Worm (Caenorhabditis elegans) whole organism, L2 larva: ENCODE data around the gene F17A2.16.
"Not testable (repeated sequence)": the region's sequence is repeated elsewhere in the genome, so short reads cannot be mapped to it uniquely, and the experiment has no call there.

Source experiments
- F13H6.1 ChIP-seq: sonication (generic microtip); optimal IDR thresholded peaks from 2 replicates; lab custom pipeline; 2016; ENCODE audit warnings: missing genetic modification characterization, missing compliant biosample characterization
- R02D3.7 ChIP-seq: fragments of 150-350 bp; optimal IDR thresholded peaks from 2 replicates; lab custom pipeline; 2014; ENCODE audit warnings: missing biosample characterization, missing genetic modification characterization
- Y55F3AM.14 ChIP-seq: fragments of 200-800 bp; sonication (Bioruptor generic); optimal IDR thresholded peaks from 2 replicates; lab custom pipeline; 2018; ENCODE audit warnings: mild to moderate bottlenecking, missing genetic modification characterization, missing compliant biosample characterization
- ZK546.5 ChIP-seq: sonication (generic microtip); optimal IDR thresholded peaks from 2 replicates; lab custom pipeline; 2017; ENCODE audit warnings: missing biosample characterization, missing genetic modification characterization
- alr-1 ChIP-seq: fragments of 150-350 bp; optimal IDR thresholded peaks from 2 replicates; lab custom pipeline; 2014; ENCODE audit warnings: missing biosample characterization, missing genetic modification characterization
- aly-2 ChIP-seq: fragments of 150-350 bp; optimal IDR thresholded peaks from 2 replicates; lab custom pipeline; 2014; ENCODE audit warnings: missing biosample characterization, missing genetic modification characterization
- ama-1 ChIP-seq: fragments of 150-350 bp; optimal IDR thresholded peaks from 2 replicates; lab custom pipeline; 2018; ENCODE audit warnings: inconsistent platforms
- ceh-16 ChIP-seq: fragments of 150-350 bp; optimal IDR thresholded peaks from 2 replicates; lab custom pipeline; 2014; ENCODE audit warnings: missing biosample characterization, missing genetic modification characterization
- crh-2 ChIP-seq: sonication (generic microtip); optimal IDR thresholded peaks from 2 replicates; lab custom pipeline; 2017; ENCODE audit warnings: missing biosample characterization, missing genetic modification characterization
- dmd-4 ChIP-seq: sonication (generic microtip); optimal IDR thresholded peaks from 2 replicates; lab custom pipeline; 2017; ENCODE audit warnings: missing biosample characterization, missing genetic modification characterization
- elt-1 ChIP-seq: fragments of 150-350 bp; optimal IDR thresholded peaks from 2 replicates; lab custom pipeline; 2014; ENCODE audit warnings: missing biosample characterization, missing genetic modification characterization
- elt-3 ChIP-seq: sonication (generic microtip); optimal IDR thresholded peaks from 2 replicates; lab custom pipeline; 2017; ENCODE audit warnings: missing biosample characterization, missing genetic modification characterization
- fos-1 ChIP-seq: fragments of 150-350 bp; optimal IDR thresholded peaks from 2 replicates; lab custom pipeline; 2014; ENCODE audit warnings: missing biosample characterization, missing genetic modification characterization
- gmeb-1 ChIP-seq: fragments of 150-350 bp; optimal IDR thresholded peaks from 2 replicates; lab custom pipeline; 2014; ENCODE audit warnings: missing biosample characterization, missing genetic modification characterization
- lin-11 ChIP-seq: fragments of 150-350 bp; sonication (generic microtip); optimal IDR thresholded peaks from 2 replicates; lab custom pipeline; 2014; ENCODE audit warnings: missing biosample characterization, missing genetic modification characterization, inconsistent platforms, mixed read lengths
- lin-13 ChIP-seq: fragments of 150-350 bp; optimal IDR thresholded peaks from 2 replicates; lab custom pipeline; 2014; ENCODE audit warnings: missing biosample characterization, missing genetic modification reagents, missing genetic modification characterization
- lin-39 ChIP-seq: fragments of 150-350 bp; optimal IDR thresholded peaks from 2 replicates; lab custom pipeline; 2014; ENCODE audit warnings: missing biosample characterization, missing genetic modification reagents, missing genetic modification characterization
- lsy-2 ChIP-seq, 2 experiments: fragments of 150-350 bp in 1 of 2; sonication (generic microtip) in 1 of 2; optimal IDR thresholded peaks; 2 replicates each; lab custom pipeline; 2014 to 2017; ENCODE audit warnings: missing biosample characterization in 2 of 2, missing genetic modification characterization in 2 of 2
- mbf-1 ChIP-seq: sonication (generic microtip); optimal IDR thresholded peaks from 2 replicates; lab custom pipeline; 2017; ENCODE audit warnings: missing biosample characterization, missing genetic modification characterization
- mdl-1 ChIP-seq, 2 experiments: fragments of 150-350 bp in 1 of 2; sonication (generic microtip) in 1 of 2; optimal IDR thresholded peaks; 2 replicates each; lab custom pipeline; 2017; ENCODE audit warnings: missing biosample characterization in 2 of 2, missing genetic modification characterization in 2 of 2
- nhr-10 ChIP-seq: sonication (generic microtip); optimal IDR thresholded peaks from 2 replicates; lab custom pipeline; 2017; ENCODE audit warnings: missing biosample characterization, missing genetic modification characterization
- nhr-11 ChIP-seq: fragments of 150-350 bp; optimal IDR thresholded peaks from 2 replicates; lab custom pipeline; 2014; ENCODE audit warnings: missing biosample characterization, missing genetic modification characterization
- nhr-12 ChIP-seq: fragments of 150-350 bp; optimal IDR thresholded peaks from 2 replicates; lab custom pipeline; 2014; ENCODE audit warnings: missing biosample characterization, missing genetic modification characterization
- nhr-21 ChIP-seq: fragments of 150-350 bp; optimal IDR thresholded peaks from 2 replicates; lab custom pipeline; 2014; ENCODE audit warnings: missing biosample characterization, missing genetic modification characterization
- nhr-237 ChIP-seq: fragments of 150-350 bp; optimal IDR thresholded peaks from 2 replicates; lab custom pipeline; 2014; ENCODE audit warnings: missing biosample characterization, missing genetic modification characterization
- nhr-25 ChIP-seq: fragments of 150-350 bp; sonication (generic microtip); optimal IDR thresholded peaks from 3 replicates; lab custom pipeline; 2014; ENCODE audit warnings: missing biosample characterization, missing genetic modification characterization
- nhr-6 ChIP-seq: fragments of 150-350 bp; optimal IDR thresholded peaks from 2 replicates; lab custom pipeline; 2014; ENCODE audit warnings: missing biosample characterization, missing genetic modification characterization
- sem-4 ChIP-seq: fragments of 150-350 bp; optimal IDR thresholded peaks from 2 replicates; lab custom pipeline; 2014; ENCODE audit warnings: missing biosample characterization, missing genetic modification reagents, missing genetic modification characterization
- skn-1 ChIP-seq: sonication (generic microtip); optimal IDR thresholded peaks from 2 replicates; lab custom pipeline; 2017; ENCODE audit warnings: missing biosample characterization, missing genetic modification characterization
- sma-3 ChIP-seq: sonication (generic microtip); optimal IDR thresholded peaks from 2 replicates; lab custom pipeline; 2016; ENCODE audit warnings: missing genetic modification reagents, missing genetic modification characterization, missing compliant biosample characterization
- sma-9 ChIP-seq, 2 experiments: fragments of 150-350 bp in 1 of 2; sonication (generic microtip) in 1 of 2; optimal IDR thresholded peaks; 2 replicates each; lab custom pipeline; 2014 to 2016; ENCODE audit warnings: missing genetic modification characterization in 2 of 2, mild to moderate bottlenecking in 1 of 2, missing biosample characterization in 1 of 2, missing compliant biosample characterization in 1 of 2, missing genetic modification reagents in 1 of 2, moderate library complexity in 1 of 2
- snpc-4 ChIP-seq: fragments of 150-350 bp; optimal IDR thresholded peaks from 2 replicates; lab custom pipeline; 2014; ENCODE audit warnings: missing biosample characterization, missing genetic modification characterization
- unc-39 ChIP-seq: fragments of 150-350 bp; optimal IDR thresholded peaks from 2 replicates; lab custom pipeline; 2014; ENCODE audit warnings: missing biosample characterization, missing genetic modification characterization
- unc-55 ChIP-seq: fragments of 150-350 bp; sonication (generic microtip); optimal IDR thresholded peaks from 3 replicates; lab custom pipeline; 2014; ENCODE audit warnings: missing biosample characterization, missing genetic modification reagents, missing genetic modification characterization
- unc-62 ChIP-seq: fragments of 150-350 bp; optimal IDR thresholded peaks from 2 replicates; lab custom pipeline; 2014; ENCODE audit warnings: missing biosample characterization, missing genetic modification reagents, missing genetic modification characterization
- ztf-1 ChIP-seq: fragments of 200-800 bp; sonication (Bioruptor generic); conservative IDR thresholded peaks from 2 replicates; pipeline ENCODE4 v1.3.6; 2022; ENCODE audit warnings: missing genetic modification characterization, missing compliant biosample characterization
- ztf-4 ChIP-seq: fragments of 150-350 bp; optimal IDR thresholded peaks from 2 replicates; lab custom pipeline; 2014; ENCODE audit warnings: missing biosample characterization, missing genetic modification characterization

Gene F17A2.16

DNA sequence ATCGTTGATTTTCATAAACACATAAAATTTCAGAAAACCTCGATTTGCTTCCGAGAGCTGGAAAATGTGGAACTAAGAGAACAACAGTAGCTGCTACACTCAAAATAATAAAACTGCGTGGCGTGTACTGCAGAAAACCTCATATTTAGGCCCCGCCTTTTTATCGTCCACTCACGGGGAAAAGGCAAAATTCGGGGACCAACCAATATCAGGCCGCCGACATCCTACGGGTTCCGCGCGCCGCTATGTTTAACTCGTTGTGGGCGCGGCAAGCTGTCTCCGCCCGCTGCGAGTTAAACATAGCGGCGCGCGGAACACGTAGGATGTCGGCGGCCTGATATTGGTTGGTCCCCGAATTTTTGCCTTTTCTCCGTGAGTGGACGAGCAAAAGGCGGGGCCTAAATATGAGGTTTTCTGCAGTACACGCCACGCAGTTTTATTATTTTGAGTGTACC is at the start of gene F17A2.16:
Gene F17A2.16 (plus strand): TSS at position 405 of the 455 bp plus-strand sequence.
- not testable (repeated sequence) for TF ChIP-seq nhr-6, unc-39, elt-1 (tag; lab: Kevin White, UChicago)
- TF ChIP-seq, all 48 proteins: peak for 0; not testable (repeated sequence) for 48

DNA sequence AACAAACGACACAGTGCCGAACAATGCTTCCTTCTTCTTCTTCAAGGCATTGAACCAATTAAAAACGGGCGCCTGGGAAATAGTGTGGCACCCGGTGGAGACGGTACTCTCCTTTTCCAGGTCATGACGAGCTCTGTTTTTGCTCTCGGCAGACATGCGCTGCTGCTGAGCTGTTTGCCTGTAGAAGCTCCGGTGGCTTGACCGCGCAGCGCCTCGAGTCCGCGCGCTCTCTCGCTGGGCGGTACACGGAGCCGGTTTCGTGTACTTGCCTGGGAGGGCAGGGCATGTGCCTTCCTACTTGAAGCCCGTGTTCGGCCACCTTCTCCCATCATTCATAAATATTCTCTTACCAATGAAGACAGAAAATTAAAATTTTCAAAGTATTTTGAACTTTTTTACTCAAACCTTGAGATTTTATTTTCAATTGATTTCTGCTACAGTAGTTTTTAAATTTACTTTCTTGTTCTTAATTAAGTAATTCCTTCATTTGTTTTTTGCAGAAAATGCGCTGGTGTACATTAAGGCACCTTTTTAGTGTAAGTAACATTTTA is 47.8 kb upstream of the F17A2.16 start, which contains the start of gene E01G6.1:
Gene E01G6.1 (plus strand): TSS at position 501 of the 551 bp plus-strand sequence.
- no peak for TF ChIP-seq unc-62
- no peak for TF ChIP-seq ama-1
- TF ChIP-seq lin-39 (tag; lab: Kevin White, UChicago), result no peak
- no peak for TF ChIP-seq lin-11 (tag; lab: Kevin White, UChicago)
- TF ChIP-seq lin-13 (GFP tag; lab: Kevin White, UChicago), result no peak
- TF ChIP-seq Y55F3AM.14 (GFP tag; lab: Kevin White, UChicago), result no peak
- no peak for TF ChIP-seq sma-9 (GFP tag; optimal IDR thresholded peaks at IDR 0.05; lab: Kevin White, UChicago)
- TF ChIP-seq sma-9 (tag; optimal IDR thresholded peaks at IDR 0.05; lab: Kevin White, UChicago), result no peak
- no peak for TF ChIP-seq elt-3

DNA sequence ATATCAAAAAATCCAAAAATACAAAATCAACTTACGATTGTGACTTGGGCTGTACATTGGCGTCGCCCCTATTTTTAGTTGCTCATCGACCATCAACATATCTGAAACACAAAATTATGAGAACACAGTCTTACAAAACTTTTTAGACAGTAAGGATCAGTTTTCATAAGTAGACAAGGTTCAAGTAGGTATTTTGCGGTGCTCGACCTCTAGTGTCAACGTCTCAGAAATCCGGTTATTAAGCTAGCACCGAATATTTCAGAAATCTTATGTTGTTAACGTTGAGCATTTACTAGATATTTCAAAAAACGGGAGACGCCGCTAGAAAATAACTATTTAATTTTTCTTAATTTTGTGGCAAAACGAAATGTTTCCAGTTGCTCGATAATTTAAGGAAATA is 37.4 kb upstream of the F17A2.16 start, which contains the start of gene otpl-8:
Gene otpl-8 (minus strand): TSS at position 101 of the 400 bp plus-strand sequence.
- TF ChIP-seq sma-3, result no peak
- no peak for TF ChIP-seq lsy-2 (tag; optimal IDR thresholded peaks at IDR 0.05; lab: Kevin White, UChicago)
- no peak for TF ChIP-seq nhr-12
- TF ChIP-seq aly-2 (tag; lab: Kevin White, UChicago), result no peak
- no peak for TF ChIP-seq skn-1 (tag; lab: Kevin White, UChicago)
- no peak for TF ChIP-seq R02D3.7
- TF ChIP-seq alr-1, result no peak
- no peak for TF ChIP-seq nhr-10
- TF ChIP-seq nhr-11, result no peak
- no peak for TF ChIP-seq sma-9 (GFP tag; optimal IDR thresholded peaks at IDR 0.05; lab: Kevin White, UChicago)
- TF ChIP-seq sma-9 (tag; optimal IDR thresholded peaks at IDR 0.05; lab: Kevin White, UChicago), result no peak
- TF ChIP-seq crh-2 (tag; lab: Kevin White, UChicago), result no peak
- no peak for TF ChIP-seq dmd-4 (tag; lab: Kevin White, UChicago)
- no peak for TF ChIP-seq mdl-1 (tag; optimal IDR thresholded peaks at IDR 0.05; lab: Kevin White, UChicago)
- TF ChIP-seq, all 48 proteins: peak for 0

DNA sequence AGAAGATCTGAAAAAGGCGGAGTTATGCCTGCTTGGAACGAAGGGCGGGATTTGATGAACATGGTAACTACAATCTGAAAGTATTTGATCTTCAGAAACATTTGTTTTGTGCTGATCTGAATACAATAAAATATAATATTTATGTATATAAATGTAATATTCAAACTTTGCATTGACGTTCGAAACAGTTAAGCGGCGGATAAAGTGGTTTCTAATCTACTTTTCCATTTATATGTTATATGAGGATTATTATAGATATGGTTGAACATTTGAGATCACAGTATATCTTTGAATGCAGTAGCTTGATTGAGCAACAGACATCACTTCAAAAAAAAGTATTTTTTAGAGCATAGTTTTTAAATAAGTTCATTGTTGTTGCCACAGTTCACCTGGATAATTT is 34.4 kb upstream of the F17A2.16 start, which contains the start of gene H19J13.2:
Gene H19J13.2 (minus strand): TSS at position 101 of the 400 bp plus-strand sequence.
- no peak for TF ChIP-seq lin-11 (tag; lab: Kevin White, UChicago)
- TF ChIP-seq unc-39 (tag; lab: Kevin White, UChicago), result no peak
- TF ChIP-seq R02D3.7, result no peak
- TF ChIP-seq sem-4, result no peak
- no peak for TF ChIP-seq ceh-16 (tag; lab: Kevin White, UChicago)
- no peak for TF ChIP-seq nhr-21 (tag; lab: Kevin White, UChicago)
- TF ChIP-seq mbf-1 (tag; lab: Kevin White, UChicago), result no peak
- TF ChIP-seq nhr-6 (tag; lab: Kevin White, UChicago), result no peak
- TF ChIP-seq crh-2 (tag; lab: Kevin White, UChicago), result no peak
- no peak for TF ChIP-seq lsy-2 (tag; optimal IDR thresholded peaks at IDR 0.05; lab: Kevin White, UChicago)
- TF ChIP-seq nhr-12, result no peak
- no peak for TF ChIP-seq nhr-237 (tag; lab: Kevin White, UChicago)
- no peak for TF ChIP-seq elt-3
- TF ChIP-seq fos-1 (tag; lab: Kevin White, UChicago), result no peak
- no peak for TF ChIP-seq gmeb-1 (tag; lab: Kevin White, UChicago)
- TF ChIP-seq ZK546.5 (tag; lab: Kevin White, UChicago), result no peak
- TF ChIP-seq sma-3, result no peak

DNA sequence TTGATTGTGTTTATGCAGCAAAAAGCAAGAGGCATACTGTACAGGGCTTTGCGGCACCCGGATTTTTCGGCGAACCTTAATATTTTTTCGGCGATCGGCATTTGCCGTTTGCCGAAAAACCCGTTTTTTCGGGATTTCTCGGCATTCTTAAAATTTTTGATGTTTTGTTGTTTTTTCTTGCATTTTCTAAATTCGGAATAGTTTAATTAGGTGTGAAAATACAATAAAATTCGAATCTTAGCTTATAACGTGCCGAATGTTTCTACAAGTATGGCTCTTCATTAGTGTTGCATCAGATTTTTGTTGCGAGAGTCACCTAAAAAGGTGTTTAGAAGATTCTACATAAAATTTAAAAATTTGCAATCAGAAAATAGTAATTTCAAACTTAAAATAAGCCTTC is 32.7 kb upstream of the F17A2.16 start, which contains the start of gene C04B4.6:
Gene C04B4.6 (minus strand): TSS at position 101 of the 400 bp plus-strand sequence.
- TF ChIP-seq dmd-4 (tag; lab: Kevin White, UChicago), result no peak
- TF ChIP-seq unc-55 (GFP tag; lab: Kevin White, UChicago), result no peak
- no peak for TF ChIP-seq lin-11 (tag; lab: Kevin White, UChicago)
- TF ChIP-seq nhr-21 (tag; lab: Kevin White, UChicago), result no peak
- no peak for TF ChIP-seq nhr-25 (tag; lab: Kevin White, UChicago)
- no peak for TF ChIP-seq ztf-1 (GFP tag; lab: Robert Waterston, UW)
- TF ChIP-seq alr-1, result no peak
- TF ChIP-seq nhr-11, result no peak
- TF ChIP-seq R02D3.7, result no peak
- no peak for TF ChIP-seq F13H6.1 (tag; lab: Kevin White, UChicago)
- no peak for TF ChIP-seq nhr-237 (tag; lab: Kevin White, UChicago)
- no peak for TF ChIP-seq lsy-2 (tag; optimal IDR thresholded peaks at IDR 0.05; lab: Kevin White, UChicago)
- no peak for TF ChIP-seq fos-1 (tag; lab: Kevin White, UChicago)
- no peak for TF ChIP-seq ztf-4 (tag; lab: Kevin White, UChicago)
- no peak for TF ChIP-seq lin-13 (GFP tag; lab: Kevin White, UChicago)
- no peak for TF ChIP-seq snpc-4 (tag; lab: Kevin White, UChicago)
